Worm (Caenorhabditis elegans): ENCODE measurements around the gene nhr-204.
"Not testable (repeated sequence)": the region's sequence is repeated elsewhere in the genome, so short reads cannot be mapped to it uniquely, and the experiment has no call there.

Gene nhr-204

ce11 chrV:212687-213086 is 45.9 kb downstream of the nhr-204 start, which contains the start of gene DC2.5:
DC2.5 (minus strand) TSS chrV:212787.
- not testable (repeated sequence) for TF ChIP-seq zip-2 (tag; optimal IDR thresholded peaks at IDR 0.05); mep-1 (tag; optimal IDR thresholded peaks at IDR 0.05); dmd-6 (GFP tag; IDR thresholded peaks at IDR 0.05)

DNA sequence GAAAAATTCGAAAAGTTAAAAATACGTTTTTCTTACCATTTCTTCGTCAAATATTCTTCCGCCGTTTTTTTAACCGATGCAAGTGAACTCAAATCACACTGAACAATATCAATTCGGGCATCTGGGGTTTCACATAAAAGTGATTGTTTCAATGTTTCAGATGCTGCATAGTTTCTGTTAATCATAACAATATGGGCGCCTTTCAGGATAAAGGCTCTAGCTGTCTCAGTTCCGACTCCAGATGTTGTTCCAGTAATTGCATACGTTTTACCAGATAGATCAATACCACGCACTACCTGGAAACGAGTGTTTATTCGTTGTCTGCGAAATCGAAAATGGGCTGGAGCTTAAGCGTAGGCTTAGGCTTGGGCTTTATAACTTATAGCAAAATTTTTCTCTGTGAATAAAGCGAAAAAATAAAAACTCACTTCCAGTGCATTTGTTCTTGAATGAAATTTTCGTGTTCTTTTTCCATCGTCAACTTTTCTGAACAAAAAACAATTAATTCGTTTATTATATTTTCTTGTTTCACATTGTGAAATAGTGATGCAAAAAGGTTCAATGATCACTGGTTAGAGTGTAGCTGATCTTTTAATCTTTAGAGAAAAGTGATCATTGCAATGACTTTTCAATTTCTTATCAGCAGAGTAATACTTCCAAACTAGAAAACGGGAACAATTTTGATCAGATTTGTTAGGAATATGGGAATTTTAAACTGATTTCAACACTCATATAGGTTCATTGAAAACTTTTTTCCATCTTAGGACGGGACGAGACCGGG is 47.1 kb downstream of the nhr-204 start:
- TF ChIP-seq mep-1 (tag; optimal IDR thresholded peaks at IDR 0.05) = peak; percentile 60
- TF ChIP-seq dve-1 (tag; optimal IDR thresholded peaks at IDR 0.05; ENCODE audit: insufficient read depth) = peak; percentile 73
- no peak for TF ChIP-seq daf-16 (GFP tag; optimal IDR thresholded peaks at IDR 0.05)
- peak; percentile 70 for TF ChIP-seq daf-16 (tag; optimal IDR thresholded peaks at IDR 0.05)
- TF ChIP-seq cey-2 (tag; optimal IDR thresholded peaks at IDR 0.05; ENCODE audit: borderline replicate concordance, insufficient read depth) = no peak
- peak; percentile 50 for TF ChIP-seq ztf-7 (tag; optimal IDR thresholded peaks at IDR 0.05)
- peak in 1 of 2 experiments; percentile 46 for TF ChIP-seq lsy-2 (tag; optimal IDR thresholded peaks at IDR 0.05)
- TF ChIP-seq unc-62 (GFP tag; optimal IDR thresholded peaks at IDR 0.05 in 1 of 2) = peak in 1 of 2 experiments; percentile 37
- TF ChIP-seq unc-62 (tag; optimal IDR thresholded peaks at IDR 0.05) = no peak
- TF ChIP-seq ZK337.2 (GFP tag; IDR thresholded peaks at IDR 0.05) = no peak

- TF ChIP-seq F37D6.2 (tag; optimal IDR thresholded peaks at IDR 0.05) (no peak), nhr-102 (tag; optimal IDR thresholded peaks at IDR 0.05) (no peak), lir-3 (tag; optimal IDR thresholded peaks at IDR 0.05) (no peak), nhr-6 (tag; optimal IDR thresholded peaks at IDR 0.05) (no peak), ZK337.2 (GFP tag; IDR thresholded peaks at IDR 0.05) (no peak), ama-1 (optimal IDR thresholded peaks at IDR 0.05) (no peak), fkh-10 (GFP tag; optimal IDR thresholded peaks at IDR 0.05) (no peak), duxl-1 (tag; optimal IDR thresholded peaks at IDR 0.05; ENCODE audit: poor library complexity) (no peak), nhr-48 (tag; optimal IDR thresholded peaks at IDR 0.05) (no peak), unc-130 (GFP tag; optimal IDR thresholded peaks at IDR 0.05) (no peak), gei-8 (GFP tag; optimal IDR thresholded peaks at IDR 0.05) (no peak), lin-1 (GFP tag; IDR thresholded peaks at IDR 0.05) (no peak), ceh-44 (GFP tag; IDR thresholded peaks at IDR 0.05) (no peak), R02D3.7 (tag; optimal IDR thresholded peaks at IDR 0.05) (no peak), nhr-42 (GFP tag; IDR thresholded peaks at IDR 0.05) (no peak), lim-7 (GFP tag; IDR thresholded peaks at IDR 0.05) (no peak), mdl-1 (tag; optimal IDR thresholded peaks at IDR 0.05) (no peak)
Measured at ce11 chrV:206814-207213, 51.8 kb downstream of the nhr-204 start.

All from whole organism, L4 larva.